Fruit fly (Drosophila melanogaster) whole organism, embryonic: ENCODE measurements around the gene Gr93a.

Source experiments
- Abd-B ChIP-seq: fragments of 200-800 bp; sonication (Bioruptor generic); optimal IDR thresholded peaks from 2 replicates; lab custom pipeline; 2018; ENCODE audit warnings: missing biosample characterization, mild to moderate bottlenecking, missing genetic modification characterization, moderate library complexity
- Antp ChIP-seq: fragments of 200-800 bp; sonication (Bioruptor generic); optimal IDR thresholded peaks from 3 replicates; lab custom pipeline; 2016; ENCODE audit warnings: missing biosample characterization, missing genetic modification characterization
- Atf-2 ChIP-seq: fragments of 200-800 bp; sonication (Bioruptor generic); optimal IDR thresholded peaks from 2 replicates; lab custom pipeline; 2016; ENCODE audit warnings: missing biosample characterization, missing genetic modification characterization
- BtbVII ChIP-seq: fragments of 200-800 bp; sonication (Bioruptor generic); optimal IDR thresholded peaks from 3 replicates; lab custom pipeline; 2017; ENCODE audit warnings: missing biosample characterization, mild to moderate bottlenecking, missing genetic modification characterization
- CG10543 ChIP-seq: fragments of 200-800 bp; sonication (Bioruptor generic); optimal IDR thresholded peaks from 3 replicates; lab custom pipeline; 2017; ENCODE audit warnings: missing biosample characterization, mild to moderate bottlenecking, missing genetic modification characterization, moderate library complexity
- CG10565 ChIP-seq: fragments of 200-800 bp; sonication (Bioruptor generic); optimal IDR thresholded peaks from 3 replicates; lab custom pipeline; 2016; ENCODE audit warnings: missing biosample characterization, mild to moderate bottlenecking, missing genetic modification characterization
- CG12236 ChIP-seq: fragments of 200-800 bp; sonication (Bioruptor generic); optimal IDR thresholded peaks from 2 replicates; lab custom pipeline; 2016; ENCODE audit warnings: missing biosample characterization, missing genetic modification characterization
- CG12299 ChIP-seq: fragments of 200-800 bp; sonication (Bioruptor generic); optimal IDR thresholded peaks from 2 replicates; lab custom pipeline; 2018; ENCODE audit warnings: missing biosample characterization, mild to moderate bottlenecking, missing genetic modification characterization
- CG13624 ChIP-seq: fragments of 200-800 bp; sonication (Bioruptor generic); optimal IDR thresholded peaks from 2 replicates; lab custom pipeline; 2016; ENCODE audit warnings: missing biosample characterization, missing genetic modification characterization
- CG1529 ChIP-seq: fragments of 200-800 bp; sonication (Bioruptor generic); optimal IDR thresholded peaks from 3 replicates; lab custom pipeline; 2018; ENCODE audit warnings: missing biosample characterization, missing genetic modification characterization
- CG15479 ChIP-seq: fragments of 200-800 bp; sonication (Bioruptor generic); optimal IDR thresholded peaks from 3 replicates; lab custom pipeline; 2019; ENCODE audit warnings: missing biosample characterization, mild to moderate bottlenecking, missing genetic modification characterization, moderate library complexity
- CG16815 ChIP-seq: fragments of 200-800 bp; sonication (Bioruptor generic); optimal IDR thresholded peaks from 3 replicates; lab custom pipeline; 2017; ENCODE audit warnings: missing biosample characterization, mild to moderate bottlenecking, missing genetic modification characterization
- CG17612 ChIP-seq: fragments of 200-800 bp; sonication (Bioruptor generic); IDR thresholded peaks from 2 replicates; pipeline ENCODE4 v1.3.6; 2022; ENCODE audit warnings: missing biosample characterization, missing genetic modification characterization
- CG3065 ChIP-seq: fragments of 200-800 bp; sonication (Bioruptor generic); optimal IDR thresholded peaks from 2 replicates; lab custom pipeline; 2016; ENCODE audit warnings: missing biosample characterization, missing genetic modification characterization
- CG31388 ChIP-seq: fragments of 200-800 bp; sonication (Bioruptor generic); optimal IDR thresholded peaks from 2 replicates; lab custom pipeline; 2016; ENCODE audit warnings: missing biosample characterization, missing genetic modification characterization
- CG32532 ChIP-seq: fragments of 200-800 bp; sonication (Bioruptor generic); IDR thresholded peaks from 2 replicates; pipeline ENCODE4 v1.3.6; 2022; ENCODE audit warnings: missing biosample characterization, missing genetic modification characterization
- CG33557 ChIP-seq: fragments of 200-800 bp; sonication (Bioruptor generic); optimal IDR thresholded peaks from 2 replicates; lab custom pipeline; 2019; ENCODE audit warnings: missing biosample characterization, mild to moderate bottlenecking, missing genetic modification characterization, moderate library complexity
- CG4404 ChIP-seq: fragments of 200-800 bp; sonication (Bioruptor generic); IDR thresholded peaks from 2 replicates; pipeline ENCODE4 v1.3.6; 2022; ENCODE audit warnings: missing biosample characterization, missing genetic modification characterization
- CG6272 ChIP-seq: fragments of 200-800 bp; sonication (Bioruptor generic); IDR thresholded peaks from 2 replicates; pipeline ENCODE4 v1.3.6; 2022; ENCODE audit warnings: missing biosample characterization, missing genetic modification characterization
- CG6689 ChIP-seq: fragments of 200-800 bp; sonication (Bioruptor generic); IDR thresholded peaks from 2 replicates; pipeline ENCODE4 v1.3.6; 2022; ENCODE audit warnings: missing biosample characterization, missing genetic modification characterization
- CG7928 ChIP-seq: fragments of 200-800 bp; sonication (Bioruptor generic); optimal IDR thresholded peaks from 2 replicates; lab custom pipeline; 2017; ENCODE audit warnings: missing biosample characterization, mild to moderate bottlenecking, missing genetic modification characterization
- CG7987 ChIP-seq: fragments of 200-800 bp; sonication (Bioruptor generic); optimal IDR thresholded peaks from 2 replicates; lab custom pipeline; 2018; ENCODE audit warnings: missing biosample characterization, mild to moderate bottlenecking, missing genetic modification characterization, moderate library complexity
- CG8281 ChIP-seq: fragments of 200-800 bp; sonication (Bioruptor generic); optimal IDR thresholded peaks from 2 replicates; lab custom pipeline; 2018; ENCODE audit warnings: missing biosample characterization, mild to moderate bottlenecking, missing genetic modification characterization, moderate library complexity
- Dfd ChIP-seq, 2 experiments: fragments of >200 bp; optimal IDR thresholded peaks; 2 replicates each; lab custom pipeline; 2017; ENCODE audit warnings: missing biosample characterization in 2 of 2, missing genetic modification characterization in 2 of 2
- Doc3 ChIP-seq: fragments of 200-800 bp; sonication (Bioruptor generic); IDR thresholded peaks from 3 replicates; pipeline ENCODE4 v1.3.6; 2022; ENCODE audit warnings: missing biosample characterization, missing genetic modification characterization; ENCODE audit not compliant: partially characterized antibody
- E2f1 ChIP-seq: fragments of 200-800 bp; sonication (Bioruptor generic); IDR thresholded peaks from 2 replicates; pipeline ENCODE4 v1.3.6; 2022; ENCODE audit warnings: missing biosample characterization, missing genetic modification characterization
- Ets65A ChIP-seq: fragments of 200-800 bp; sonication (Bioruptor generic); peaks from one replicate; lab custom pipeline; 2016; ENCODE audit warnings: missing biosample characterization, missing genetic modification characterization
- GATAe ChIP-seq: fragments of 200-800 bp; sonication (Bioruptor generic); conservative IDR thresholded peaks from 2 replicates; pipeline ENCODE4 v1.3.6; 2022; ENCODE audit warnings: missing biosample characterization, missing genetic modification characterization
- Gug ChIP-seq: fragments of 200-800 bp; sonication (Bioruptor generic); IDR thresholded peaks from 4 replicates; pipeline ENCODE4 v1.3.6; 2022; ENCODE audit warnings: missing biosample characterization, missing genetic modification characterization
- H2.0 ChIP-seq: fragments of 200-800 bp; sonication (Bioruptor generic); IDR thresholded peaks from 2 replicates; pipeline ENCODE4 v1.3.6; 2022; ENCODE audit warnings: missing biosample characterization, missing genetic modification characterization
- HLH3B ChIP-seq: fragments of 200-800 bp; sonication (Bioruptor generic); IDR thresholded peaks from 2 replicates; pipeline ENCODE4 v1.3.6; 2022; ENCODE audit warnings: missing biosample characterization, missing genetic modification characterization
- HLH4C ChIP-seq: fragments of 200-800 bp; sonication (Bioruptor generic); IDR thresholded peaks from 3 replicates; pipeline ENCODE4 v1.3.6; 2022; ENCODE audit warnings: missing biosample characterization, missing genetic modification characterization; ENCODE audit not compliant: partially characterized antibody
- Lhr ChIP-seq: fragments of 200-800 bp; sonication (Bioruptor generic); optimal IDR thresholded peaks from 3 replicates; lab custom pipeline; 2017; ENCODE audit warnings: mild to moderate bottlenecking, missing biosample characterization, missing genetic modification reagents, missing genetic modification characterization
- Myb ChIP-seq: fragments of 200-800 bp; sonication (Bioruptor generic); optimal IDR thresholded peaks from 2 replicates; lab custom pipeline; 2016; ENCODE audit warnings: missing biosample characterization, missing genetic modification characterization
- Pdp1 ChIP-seq, 2 experiments: fragments of 200-800 bp; sonication (Bioruptor generic); optimal IDR thresholded peaks; 3 replicates each; lab custom pipeline; 2016; ENCODE audit warnings: missing biosample characterization in 2 of 2, missing genetic modification characterization in 2 of 2, mild to moderate bottlenecking in 1 of 2, moderate library complexity in 1 of 2
- Rx ChIP-seq: fragments of 200-800 bp; sonication (Bioruptor generic); IDR thresholded peaks from 2 replicates; pipeline ENCODE4 v1.3.6; 2022; ENCODE audit warnings: missing biosample characterization, missing genetic modification characterization
- Stat92E ChIP-seq, 3 experiments: fragments of >200 bp in 2 of 3; fragments of 200-800 bp in 1 of 3; sonication (Bioruptor generic) in 1 of 3; optimal IDR thresholded peaks; 2 replicates each; lab custom pipeline; 2017 to 2019; ENCODE audit warnings: missing biosample characterization in 3 of 3, missing genetic modification characterization in 3 of 3, mild to moderate bottlenecking in 1 of 3, moderate library complexity in 1 of 3
- Usf ChIP-seq: fragments of 200-800 bp; sonication (Bioruptor generic); optimal IDR thresholded peaks from 2 replicates; lab custom pipeline; 2017; ENCODE audit warnings: missing genotype, missing biosample characterization, missing genetic modification characterization
- ato ChIP-seq: fragments of 200-800 bp; sonication (Bioruptor generic); IDR thresholded peaks from 2 replicates; pipeline ENCODE4 v1.3.6; 2022; ENCODE audit warnings: missing biosample characterization, missing genetic modification characterization; ENCODE audit not compliant: partially characterized antibody
- az2 ChIP-seq: fragments of 200-800 bp; sonication (Bioruptor generic); optimal IDR thresholded peaks from 3 replicates; lab custom pipeline; 2016; ENCODE audit warnings: missing biosample characterization, missing genetic modification characterization
- bab2 ChIP-seq: fragments of 200-800 bp; sonication (Bioruptor generic); optimal IDR thresholded peaks from 2 replicates; lab custom pipeline; 2016; ENCODE audit warnings: missing biosample characterization, missing genetic modification characterization
- exex ChIP-seq: fragments of 200-800 bp; sonication (Bioruptor generic); optimal IDR thresholded peaks from 4 replicates; lab custom pipeline; 2018; ENCODE audit warnings: missing biosample characterization, mild to moderate bottlenecking, missing genetic modification characterization, moderate library complexity
- fd64A ChIP-seq: fragments of 200-800 bp; sonication (Bioruptor generic); optimal IDR thresholded peaks from 3 replicates; lab custom pipeline; 2018; ENCODE audit warnings: missing biosample characterization, mild to moderate bottlenecking, missing genetic modification characterization
- gfzf ChIP-seq: fragments of 200-800 bp; sonication (Bioruptor generic); optimal IDR thresholded peaks from 2 replicates; lab custom pipeline; 2016; ENCODE audit warnings: missing biosample characterization, mild to moderate bottlenecking, missing genetic modification characterization, moderate library complexity
- hth ChIP-seq: fragments of >200 bp; optimal IDR thresholded peaks from 2 replicates; lab custom pipeline; 2017; ENCODE audit warnings: inconsistent platforms
- nerfin-1 ChIP-seq: fragments of 200-800 bp; sonication (Bioruptor generic); optimal IDR thresholded peaks from 3 replicates; lab custom pipeline; 2019; ENCODE audit warnings: missing biosample characterization, mild to moderate bottlenecking, missing genetic modification characterization, moderate library complexity
- pnt ChIP-seq: fragments of 200-800 bp; sonication (Bioruptor generic); optimal IDR thresholded peaks from 3 replicates; lab custom pipeline; 2016; ENCODE audit warnings: missing biosample characterization, missing genetic modification characterization
- ro ChIP-seq: fragments of 200-800 bp; sonication (Bioruptor generic); IDR thresholded peaks from 2 replicates; pipeline ENCODE4 v1.3.6; 2022; ENCODE audit warnings: missing biosample characterization, missing genetic modification characterization
- sima ChIP-seq: fragments of 200-800 bp; sonication (Bioruptor generic); optimal IDR thresholded peaks from 2 replicates; lab custom pipeline; 2016; ENCODE audit warnings: missing biosample characterization, missing genetic modification characterization
- sisA ChIP-seq: fragments of 200-800 bp; sonication (Bioruptor generic); IDR thresholded peaks from 2 replicates; pipeline ENCODE4 v1.3.6; 2022; ENCODE audit warnings: missing biosample characterization, missing genetic modification characterization
- wdn ChIP-seq: fragments of 200-800 bp; sonication (Bioruptor generic); IDR thresholded peaks from 2 replicates; pipeline ENCODE4 v1.3.6; 2022; ENCODE audit warnings: missing biosample characterization, missing genetic modification characterization
- yki ChIP-seq: fragments of >200 bp; optimal IDR thresholded peaks from 3 replicates; lab custom pipeline; 2018

Gr93a gene

DNA sequence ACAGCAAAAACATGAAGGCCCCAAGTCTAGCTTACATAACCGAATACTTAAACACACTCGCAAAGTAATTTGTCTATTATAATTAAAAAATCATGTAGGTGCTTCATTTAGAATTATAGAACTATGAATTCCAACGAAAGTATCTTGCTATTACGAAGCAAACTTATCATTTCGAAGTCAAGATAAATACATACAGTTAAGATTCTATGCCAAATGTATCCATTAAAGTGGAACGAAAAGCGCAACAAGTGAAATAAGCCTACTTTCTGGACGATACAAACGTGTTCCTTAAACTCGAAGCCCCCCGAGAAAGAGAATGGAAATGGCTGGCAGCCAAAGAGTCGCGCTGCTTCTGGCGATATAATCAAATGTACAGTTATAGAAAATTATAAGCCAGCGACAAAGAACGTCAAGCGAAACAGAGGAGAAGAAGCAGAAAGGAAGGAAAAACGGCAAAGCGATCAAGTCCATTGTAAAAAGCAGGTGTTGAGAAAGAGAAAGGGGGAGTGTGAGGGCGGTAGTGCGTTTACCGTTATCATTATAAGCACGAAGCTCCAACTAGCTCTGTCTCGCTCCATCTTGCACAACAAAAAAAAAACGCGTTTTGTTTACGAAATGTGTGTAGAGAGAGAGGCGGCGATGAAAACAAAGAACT, 20.4 kb downstream of the Gr93a start (continued):
- TF ChIP-seq wdn (GFP tag; lab: Robert Waterston, UW) (no peak), Myb (GFP tag; lab: Kevin White, UChicago) (peak; percentile 9), sisA (GFP tag; lab: Robert Waterston, UW) (no peak), Abd-B (GFP tag; lab: Kevin White, UChicago) (no peak), Stat92E (GFP tag; optimal IDR thresholded peaks at IDR 0.05; lab: Kevin White, UChicago) (no peak), bab2 (GFP tag; lab: Kevin White, UChicago) (no peak), Dfd (GFP tag; optimal IDR thresholded peaks at IDR 0.05; lab: Kevin White, UChicago) (no peak), CG4404 (GFP tag; lab: Robert Waterston, UW) (no peak), CG13624 (GFP tag; lab: Kevin White, UChicago) (peak; percentile 6), Lhr (GFP tag; lab: Kevin White, UChicago) (no peak), fd64A (GFP tag; lab: Kevin White, UChicago) (no peak), GATAe (GFP tag; lab: Robert Waterston, UW) (no peak), ro (GFP tag; lab: Robert Waterston, UW) (no peak), CG15479 (GFP tag; lab: Kevin White, UChicago) (no peak), hth (no peak), ato (GFP tag; lab: Robert Waterston, UW) (no peak), CG8281 (tag; lab: Kevin White, UChicago) (no peak), Doc3 (no peak), CG10543 (no peak), CG7928 (GFP tag; lab: Kevin White, UChicago) (no peak), Atf-2 (GFP tag; lab: Kevin White, UChicago) (no peak), CG7987 (GFP tag; lab: Kevin White, UChicago) (no peak), CG10565 (GFP tag; lab: Kevin White, UChicago) (no peak), HLH4C (no peak), HLH3B (GFP tag; lab: Robert Waterston, UW) (no peak), CG17612 (GFP tag; lab: Robert Waterston, UW) (no peak), gfzf (no peak), Antp (GFP tag; lab: Kevin White, UChicago) (no peak), Rx (GFP tag; lab: Robert Waterston, UW) (no peak), CG1529 (GFP tag; lab: Kevin White, UChicago) (no peak), CG16815 (GFP tag; lab: Kevin White, UChicago) (no peak), Usf (no peak), yki (lab: Kevin White, UChicago) (no peak), az2 (no peak), exex (tag; lab: Kevin White, UChicago) (no peak), CG6272 (GFP tag; lab: Robert Waterston, UW) (no peak), CG6689 (GFP tag; lab: Robert Waterston, UW) (0 out of 2 replicates have a peak, but pooled peaks have one; percentile 32), pnt (GFP tag; lab: Kevin White, UChicago) (no peak), nerfin-1 (tag; lab: Kevin White, UChicago) (no peak), CG33557 (no peak), CG32532 (GFP tag; lab: Robert Waterston, UW) (no peak; the same call in 1 of the 2 replicates), BtbVII (GFP tag; lab: Kevin White, UChicago) (no peak), Pdp1 (GFP tag; optimal IDR thresholded peaks at IDR 0.05; lab: Kevin White, UChicago) (peak; percentile 15 to 84), CG3065 (GFP tag; lab: Kevin White, UChicago) (no peak), CG12236 (GFP tag; lab: Kevin White, UChicago) (no peak), Gug (GFP tag; lab: Robert Waterston, UW) (no peak), sima (GFP tag; lab: Kevin White, UChicago) (no peak), CG12299 (tag; lab: Kevin White, UChicago) (no peak), CG31388 (GFP tag; lab: Kevin White, UChicago) (no peak), E2f1 (GFP tag; lab: Robert Waterston, UW) (no peak), H2.0 (GFP tag; lab: Robert Waterston, UW) (no peak), Ets65A (GFP tag; lab: Kevin White, UChicago) (peak; percentile 20)
